Worm (Caenorhabditis elegans) whole organism, L4/young adult: Measurements from ENCODE around the gene tofu-1.

Source experiments
- W03F9.2 ChIP-seq: fragments of 150-350 bp; optimal IDR thresholded peaks from 2 replicates; lab custom pipeline; 2014; ENCODE audit warnings: missing biosample characterization, missing genetic modification characterization
- dao-5 ChIP-seq: sonication (generic microtip); optimal IDR thresholded peaks from 2 replicates; lab custom pipeline; 2016; ENCODE audit warnings: missing genotype, missing genetic modification characterization, moderate library complexity, missing compliant biosample characterization

DNA sequence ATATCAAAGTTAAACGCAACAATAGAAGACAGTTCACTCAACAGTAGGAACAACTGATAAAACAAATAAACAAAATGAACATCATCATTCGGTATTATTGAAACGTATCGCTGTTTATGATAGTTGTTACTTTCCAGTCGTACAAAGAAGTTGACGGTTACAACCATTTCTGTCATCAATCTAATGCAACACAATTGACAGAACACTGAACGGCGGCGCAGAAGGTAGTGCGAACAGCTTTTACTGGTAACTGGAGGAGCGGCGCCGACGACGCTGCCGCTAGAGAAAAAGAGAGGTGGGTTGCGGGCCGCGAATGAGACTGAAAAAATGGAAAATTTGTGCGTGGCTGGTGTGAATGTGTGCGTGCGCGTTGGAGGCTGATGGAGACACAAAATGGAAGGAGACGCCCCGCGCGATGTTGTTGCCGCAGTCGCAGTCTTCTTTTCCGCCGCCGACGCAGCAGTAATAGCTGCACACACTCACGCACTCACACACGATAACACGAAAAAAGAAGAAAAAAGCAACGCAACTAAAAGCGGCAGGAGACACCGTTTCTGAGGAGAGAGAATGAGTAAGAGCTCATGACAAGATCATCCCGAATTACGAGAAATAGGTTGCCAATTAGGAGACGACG is 16.7 kb upstream of the tofu-1 start:
- TF ChIP-seq W03F9.2 (no peak), dao-5 (no peak)
